ENCODE assay signal across 6 worm cellular contexts in genomic region chrII:2857559-2857958, ce11.
TF ChIP-seq lines count a peak whose summit lies in the region.

No protein-coding gene starts in this region.

TF ChIP-seq in whole organism, L1 larva, 84 proteins besides CTCF, POLR2A, EP300 and RAD21 (continues in another document):
- TF ChIP-seq fkh-8 (tag; optimal IDR thresholded peaks at IDR 0.05; lab: Kevin White, UChicago) (no peak), sup-37 (GFP tag; optimal IDR thresholded peaks at IDR 0.05; lab: Kevin White, UChicago) (no peak), unc-62 (GFP tag; optimal IDR thresholded peaks at IDR 0.05; lab: Kevin White, UChicago) (no peak), dsc-1 (tag; optimal IDR thresholded peaks at IDR 0.05; lab: Kevin White, UChicago) (no peak), nhr-84 (tag; optimal IDR thresholded peaks at IDR 0.05; lab: Kevin White, UChicago) (no peak), lin-14 (GFP tag; optimal IDR thresholded peaks at IDR 0.05; lab: Kevin White, UChicago) (peak; percentile 53), nhr-11 (tag; optimal IDR thresholded peaks at IDR 0.05; lab: Kevin White, UChicago) (no peak), F16B12.6 (tag; optimal IDR thresholded peaks at IDR 0.05; lab: Kevin White, UChicago) (no peak), vab-15 (tag; optimal IDR thresholded peaks at IDR 0.05; lab: Kevin White, UChicago) (no peak), lir-3 (tag; optimal IDR thresholded peaks at IDR 0.05; lab: Kevin White, UChicago; ENCODE audit: poor library complexity) (no peak), grh-1 (GFP tag; IDR thresholded peaks at IDR 0.05; lab: Robert Waterston, UW) (no peak), sox-4 (tag; optimal IDR thresholded peaks at IDR 0.05; lab: Kevin White, UChicago) (no peak), pag-3 (tag; optimal IDR thresholded peaks at IDR 0.05; lab: Kevin White, UChicago; ENCODE audit: borderline replicate concordance, insufficient read depth) (peak; percentile 90), lin-39 (tag; optimal IDR thresholded peaks at IDR 0.05; lab: Kevin White, UChicago) (no peak), nhr-71 (tag; optimal IDR thresholded peaks at IDR 0.05; lab: Kevin White, UChicago) (no peak), C34B4.2 (tag; optimal IDR thresholded peaks at IDR 0.05; lab: Kevin White, UChicago) (no peak)

TF ChIP-seq in whole organism, L2 larva, 48 proteins besides CTCF, POLR2A, EP300 and RAD21:
- TF ChIP-seq skn-1 (tag; optimal IDR thresholded peaks at IDR 0.05; lab: Kevin White, UChicago) (no peak), nhr-21 (tag; optimal IDR thresholded peaks at IDR 0.05; lab: Kevin White, UChicago) (peak; percentile 35), blmp-1 (tag; optimal IDR thresholded peaks at IDR 0.05; lab: Kevin White, UChicago; ENCODE audit: insufficient read depth) (peak; percentile 6), nhr-25 (tag; optimal IDR thresholded peaks at IDR 0.05; lab: Kevin White, UChicago) (peak; percentile 67), ceh-16 (tag; optimal IDR thresholded peaks at IDR 0.05; lab: Kevin White, UChicago) (peak; percentile 53), lsy-2 (tag; optimal IDR thresholded peaks at IDR 0.05; lab: Kevin White, UChicago) (no peak), sma-9 (GFP tag; optimal IDR thresholded peaks at IDR 0.05; lab: Kevin White, UChicago) (peak; percentile 8), sma-9 (tag; optimal IDR thresholded peaks at IDR 0.05; lab: Kevin White, UChicago) (no peak), aly-2 (tag; optimal IDR thresholded peaks at IDR 0.05; lab: Kevin White, UChicago) (no peak)
TF ChIP-seq in whole organism, L2 larva: peak in this region for 5.

TF ChIP-seq in whole organism, L3 larva, 47 proteins besides CTCF, POLR2A, EP300 and RAD21:
- TF ChIP-seq daf-12 (tag; optimal IDR thresholded peaks at IDR 0.05; lab: Kevin White, UChicago) = no peak
- TF ChIP-seq fos-1 (tag; optimal IDR thresholded peaks at IDR 0.05; lab: Kevin White, UChicago) = no peak
- TF ChIP-seq tbx-2 (tag; optimal IDR thresholded peaks at IDR 0.05; lab: Kevin White, UChicago) = no peak
- TF ChIP-seq nhr-25 (tag; optimal IDR thresholded peaks at IDR 0.05; lab: Kevin White, UChicago) = peak; percentile 49
- TF ChIP-seq nhr-43 (tag; optimal IDR thresholded peaks at IDR 0.05; lab: Kevin White, UChicago; ENCODE audit: poor library complexity, severe bottlenecking) = peak; percentile 63
- TF ChIP-seq elt-3 (tag; optimal IDR thresholded peaks at IDR 0.05; lab: Kevin White, UChicago) = peak in 2 of 3 experiments; percentile 70 to 95
- TF ChIP-seq ZK546.5 (tag; optimal IDR thresholded peaks at IDR 0.05; lab: Kevin White, UChicago) = no peak
- TF ChIP-seq elt-1 (tag; optimal IDR thresholded peaks at IDR 0.05; lab: Kevin White, UChicago) = peak; percentile 81

TF ChIP-seq in whole organism, L4 larva, 104 proteins besides CTCF, POLR2A, EP300 and RAD21:
- TF ChIP-seq mxl-3 (GFP tag; optimal IDR thresholded peaks at IDR 0.05; lab: Kevin White, UChicago) (peak; percentile 4), F49E8.2 (tag; optimal IDR thresholded peaks at IDR 0.05; lab: Kevin White, UChicago; ENCODE audit: borderline replicate concordance) (no peak), skn-1 (tag; optimal IDR thresholded peaks at IDR 0.05; lab: Kevin White, UChicago) (no peak), mdt-29 (GFP tag; IDR thresholded peaks at IDR 0.05; lab: Robert Waterston, UW) (no peak), mdl-1 (tag; optimal IDR thresholded peaks at IDR 0.05; lab: Kevin White, UChicago) (peak in 1 of 2 experiments; percentile 15), nhr-48 (tag; optimal IDR thresholded peaks at IDR 0.05; lab: Kevin White, UChicago) (peak; percentile 58), nhr-28 (tag; optimal IDR thresholded peaks at IDR 0.05; lab: Kevin White, UChicago) (peak; percentile 98), aly-2 (tag; optimal IDR thresholded peaks at IDR 0.05; lab: Kevin White, UChicago) (no peak), Y105C5A.15 (GFP tag; IDR thresholded peaks at IDR 0.05; lab: Robert Waterston, UW) (no peak), hlh-11 (tag; optimal IDR thresholded peaks at IDR 0.05; lab: Kevin White, UChicago) (peak; percentile 40), nhr-41 (GFP tag; IDR thresholded peaks at IDR 0.05; lab: Robert Waterston, UW) (peak; percentile 22; the same call in 1 of the 2 replicates), aha-1 (tag; lab: Kevin White, UChicago) (peak; percentile 28)

TF ChIP-seq in whole organism, late embryonic, 69 proteins besides CTCF, POLR2A, EP300 and RAD21:
- TF ChIP-seq odd-2 (tag; optimal IDR thresholded peaks at IDR 0.05; lab: Kevin White, UChicago) (no peak), rnt-1 (tag; optimal IDR thresholded peaks at IDR 0.05; lab: Kevin White, UChicago) (peak; percentile 18)

TF ChIP-seq in whole organism, mixed stage, embryonic, 35 proteins besides CTCF, POLR2A, EP300 and RAD21:
- TF ChIP-seq ces-1 (GFP tag; optimal IDR thresholded peaks at IDR 0.05; lab: Kevin White, UChicago) = no peak
- no peak for TF ChIP-seq elt-3 (tag; optimal IDR thresholded peaks at IDR 0.05; lab: Kevin White, UChicago)
- TF ChIP-seq elt-1 (tag; optimal IDR thresholded peaks at IDR 0.05; lab: Kevin White, UChicago; ENCODE audit: borderline replicate concordance, insufficient read depth) = peak; percentile 49
- TF ChIP-seq ceh-39 (tag; optimal IDR thresholded peaks at IDR 0.05; lab: Kevin White, UChicago) = no peak

Comparison
In these comparisons a context has a peak if more than half of its experiments do, and no peak if none do; other contexts are left out.
1. Of the 29 proteins assayed by ChIP-seq in both whole organism, L4 larva and whole organism, L1 larva: peak only in whole organism, L4 larva: aha-1 and nhr-28; only in whole organism, L1 larva: none; in both: none; in neither: 26; mixed calls (peak in some experiments, not most) for 1.